ENCODE assay signal across 2 fruit fly cellular contexts in genomic region chr3L:5940431-5940830, dm6.
TF ChIP-seq lines count a peak whose summit lies in the region.

No protein-coding gene starts in this region.

TF ChIP-seq in whole organism, prepupa, 60 proteins besides CTCF, POLR2A, EP300 and RAD21:
- no peak for TF ChIP-seq Sox15 (GFP tag; optimal IDR thresholded peaks at IDR 0.05; lab: Kevin White, UChicago)
- TF ChIP-seq CG15336 (GFP tag; IDR thresholded peaks at IDR 0.05; lab: Robert Waterston, UW) = peak; percentile 38; the same call in 1 of the 2 replicates
- TF ChIP-seq Hr4 (GFP tag; optimal IDR thresholded peaks at IDR 0.05; lab: Kevin White, UChicago) = peak; percentile 50
- TF ChIP-seq CG8119 (GFP tag; IDR thresholded peaks at IDR 0.05; lab: Robert Waterston, UW) = peak; percentile 55; the same call in 2 of the 3 replicates
- peak; percentile 24 for TF ChIP-seq CG32006 (GFP tag; optimal IDR thresholded peaks at IDR 0.05; lab: Kevin White, UChicago)

TF ChIP-seq in whole organism, pupa, 21 proteins besides CTCF, POLR2A, EP300 and RAD21:
- TF ChIP-seq CG9948 (tag; optimal IDR thresholded peaks at IDR 0.05; lab: Kevin White, UChicago) (peak; percentile 21), fd96Ca (GFP tag; IDR thresholded peaks at IDR 0.05; lab: Robert Waterston, UW) (no peak), CG8301 (tag; optimal IDR thresholded peaks at IDR 0.05; lab: Kevin White, UChicago) (peak; percentile 11), Ets98B (GFP tag; IDR thresholded peaks at IDR 0.05; lab: Robert Waterston, UW) (0 out of 2 replicates have a peak, but pooled peaks have one; percentile 19), gl (tag; optimal IDR thresholded peaks at IDR 0.05; lab: Kevin White, UChicago) (no peak), CG13204 (GFP tag; optimal IDR thresholded peaks at IDR 0.05; lab: Kevin White, UChicago) (no peak), CG8159 (tag; optimal IDR thresholded peaks at IDR 0.05; lab: Kevin White, UChicago) (no peak), D1 (tag; optimal IDR thresholded peaks at IDR 0.05; lab: Kevin White, UChicago) (no peak), Snoo (tag; optimal IDR thresholded peaks at IDR 0.05; lab: Kevin White, UChicago) (no peak), CG34367 (tag; optimal IDR thresholded peaks at IDR 0.05; lab: Kevin White, UChicago) (no peak), CG12605 (GFP tag; IDR thresholded peaks at IDR 0.05; lab: Robert Waterston, UW) (no peak), rn (GFP tag; IDR thresholded peaks at IDR 0.05; lab: Robert Waterston, UW) (no peak), EcR (GFP tag; optimal IDR thresholded peaks at IDR 0.05; lab: Kevin White, UChicago) (no peak), CG10348 (GFP tag; IDR thresholded peaks at IDR 0.05; lab: Robert Waterston, UW) (no peak), CG32121 (GFP tag; IDR thresholded peaks at IDR 0.05; lab: Robert Waterston, UW) (0 out of 2 replicates have a peak, but pooled peaks have one; percentile 18), CG14655 (GFP tag; optimal IDR thresholded peaks at IDR 0.05; lab: Kevin White, UChicago) (peak; percentile 33), CG15710 (tag; optimal IDR thresholded peaks at IDR 0.05; lab: Kevin White, UChicago) (no peak), CG4496 (GFP tag; IDR thresholded peaks at IDR 0.05; lab: Robert Waterston, UW) (0 out of 3 replicates have a peak, but pooled peaks have one; percentile 15), Pif1B (GFP tag; optimal IDR thresholded peaks at IDR 0.05; lab: Kevin White, UChicago) (no peak), Pif1A (GFP tag; optimal IDR thresholded peaks at IDR 0.05; lab: Kevin White, UChicago) (no peak), CG17806 (tag; optimal IDR thresholded peaks at IDR 0.05; lab: Kevin White, UChicago) (no peak)
